Fruit fly (Drosophila melanogaster): ENCODE results near the gene Zw10.

Gene Zw10

dm6 chrX:2589446-2590038 is 14.5 kb upstream of the Zw10 start (continued):
- TF ChIP-seq Myb (GFP tag; optimal IDR thresholded peaks at IDR 0.05) (peak; percentile 89), luna (GFP tag; optimal IDR thresholded peaks at IDR 0.05) (peak; percentile 94), Aef1 (GFP tag; IDR thresholded peaks at IDR 0.05) (peak; percentile 93), grau (tag; optimal IDR thresholded peaks at IDR 0.05) (peak; percentile 90), CG30431 (GFP tag; optimal IDR thresholded peaks at IDR 0.05) (peak; percentile 90), CG12104 (GFP tag; optimal IDR thresholded peaks at IDR 0.05) (peak; percentile 82), pan (optimal IDR thresholded peaks at IDR 0.05) (no peak), pan (GFP tag; optimal IDR thresholded peaks at IDR 0.05 in 1 of 2, IDR thresholded peaks at IDR 0.05 in 1 of 2) (peak in 1 of 2 experiments; percentile 94), Hr3 (GFP tag; optimal IDR thresholded peaks at IDR 0.05) (peak; percentile 86), tx (GFP tag; optimal IDR thresholded peaks at IDR 0.05) (peak; percentile 92), unpg (GFP tag; optimal IDR thresholded peaks at IDR 0.05) (peak; percentile 89), fd64A (GFP tag; optimal IDR thresholded peaks at IDR 0.05) (peak; percentile 59), Dad (GFP tag; optimal IDR thresholded peaks at IDR 0.05) (peak; percentile 93), CG13424 (tag; optimal IDR thresholded peaks at IDR 0.05) (peak; percentile 78), Lpt (GFP tag; optimal IDR thresholded peaks at IDR 0.05) (no peak), Fer2 (tag; optimal IDR thresholded peaks at IDR 0.05) (peak; percentile 70), Dfd (GFP tag; optimal IDR thresholded peaks at IDR 0.05) (no peak), pita (GFP tag; optimal IDR thresholded peaks at IDR 0.05) (no peak), ase (GFP tag; IDR thresholded peaks at IDR 0.05) (peak; percentile 84), zf30C (GFP tag; optimal IDR thresholded peaks at IDR 0.05) (no peak), CG33557 (GFP tag; optimal IDR thresholded peaks at IDR 0.05) (no peak), CG10147 (GFP tag; optimal IDR thresholded peaks at IDR 0.05) (peak; percentile 90), Stat92E (GFP tag; optimal IDR thresholded peaks at IDR 0.05) (no peak), CG7928 (GFP tag; optimal IDR thresholded peaks at IDR 0.05) (peak; percentile 60), onecut (GFP tag; IDR thresholded peaks at IDR 0.05) (peak; percentile 74), ewg (GFP tag; optimal IDR thresholded peaks at IDR 0.05) (peak; percentile 82), al (GFP tag; IDR thresholded peaks at IDR 0.05) (peak; percentile 94), CG4707 (GFP tag; optimal IDR thresholded peaks at IDR 0.05) (peak; percentile 39), Dref (GFP tag; IDR thresholded peaks at IDR 0.05) (peak; percentile 42), Fer3 (tag; optimal IDR thresholded peaks at IDR 0.05) (peak; percentile 93), H15 (GFP tag; IDR thresholded peaks at IDR 0.05) (peak; percentile 93), zfh2 (GFP tag; optimal IDR thresholded peaks at IDR 0.05) (peak; percentile 98), seq (GFP tag; IDR thresholded peaks at IDR 0.05) (peak; percentile 87), pho (GFP tag; optimal IDR thresholded peaks at IDR 0.05) (peak; percentile 97), psq (GFP tag; optimal IDR thresholded peaks at IDR 0.05) (peak; percentile 65), CHES-1-like (GFP tag; optimal IDR thresholded peaks at IDR 0.05) (peak; percentile 96), Gsc (GFP tag; IDR thresholded peaks at IDR 0.05) (peak; percentile 77), CrebB (tag; optimal IDR thresholded peaks at IDR 0.05) (peak; percentile 86), Awh (GFP tag; IDR thresholded peaks at IDR 0.05) (peak; percentile 89), CG2202 (tag; optimal IDR thresholded peaks at IDR 0.05) (peak; percentile 16), sna (GFP tag; IDR thresholded peaks at IDR 0.05; ENCODE audit: partially characterized antibody) (no peak), zen (tag; optimal IDR thresholded peaks at IDR 0.05) (peak; percentile 68), ap (GFP tag; IDR thresholded peaks at IDR 0.05) (peak; percentile 75), CG33213 (GFP tag; optimal IDR thresholded peaks at IDR 0.05) (peak; percentile 81), Sox102F (GFP tag; optimal IDR thresholded peaks at IDR 0.05) (peak; percentile 92), cwo (GFP tag; optimal IDR thresholded peaks at IDR 0.05) (peak; percentile 93), emc (GFP tag; optimal IDR thresholded peaks at IDR 0.05) (peak; percentile 85), az2 (GFP tag; optimal IDR thresholded peaks at IDR 0.05) (peak; percentile 86), mam (GFP tag; optimal IDR thresholded peaks at IDR 0.05) (peak; percentile 98), Blimp-1 (GFP tag; optimal IDR thresholded peaks at IDR 0.05) (peak; percentile 72), Ravus (GFP tag; IDR thresholded peaks at IDR 0.05) (peak; percentile 70)
